Worm (Caenorhabditis elegans): ENCODE results near the gene K07F5.15.

Gene K07F5.15

DNA sequence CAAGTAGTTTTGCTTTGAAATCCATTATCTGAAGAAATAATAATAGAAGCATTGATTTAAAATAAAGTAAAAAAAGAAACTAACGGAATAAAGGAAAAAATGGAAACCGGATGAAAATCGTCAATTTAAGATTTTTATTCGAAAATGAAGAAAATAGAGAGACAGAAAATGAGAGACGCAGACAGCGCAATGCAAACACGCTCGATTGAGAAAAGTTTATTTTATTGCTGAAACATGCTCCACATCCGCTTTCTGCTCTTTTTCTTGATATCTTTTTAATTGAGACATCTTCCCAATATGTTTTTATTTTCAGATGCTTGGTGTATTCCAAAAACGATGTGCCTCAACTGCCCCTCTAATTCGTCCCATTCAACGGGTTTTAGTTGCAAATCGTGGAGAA lies 19.4 kb downstream of the K07F5.15 start, which contains the start of the genes prp-18 and mccc-1 (continued):
- TF ChIP-seq egl-18 (GFP tag; IDR thresholded peaks at IDR 0.05), result no peak
- peak; percentile 23 for TF ChIP-seq him-1 (tag; optimal IDR thresholded peaks at IDR 0.05)
- no peak for TF ChIP-seq tbp1 (GFP tag; optimal IDR thresholded peaks at IDR 0.05)
- peak; percentile 47; the same call in 1 of the 2 replicates for TF ChIP-seq F33H1.4 (GFP tag; IDR thresholded peaks at IDR 0.05)
- no peak for TF ChIP-seq Y53F4B.3 (GFP tag; IDR thresholded peaks at IDR 0.05)
- no peak for TF ChIP-seq ekl-4 (GFP tag; IDR thresholded peaks at IDR 0.05)
- no peak for TF ChIP-seq ceh-91 (GFP tag; IDR thresholded peaks at IDR 0.05)
- no peak for TF ChIP-seq ztf-25 (GFP tag; IDR thresholded peaks at IDR 0.05)
- no peak for TF ChIP-seq ceh-27 (GFP tag; optimal IDR thresholded peaks at IDR 0.05)
- TF ChIP-seq F55B11.4 (tag; optimal IDR thresholded peaks at IDR 0.05; ENCODE audit: borderline replicate concordance, insufficient read depth), result no peak
- no peak for TF ChIP-seq aptf-2 (GFP tag; conservative IDR thresholded peaks at IDR 0.05)
- no peak for TF ChIP-seq nhr-179 (tag; optimal IDR thresholded peaks at IDR 0.05)
- TF ChIP-seq hlh-12 (tag; optimal IDR thresholded peaks at IDR 0.05), result no peak
- TF ChIP-seq nfyb-1 (GFP tag; IDR thresholded peaks at IDR 0.05), result no peak
- no peak for TF ChIP-seq F57A8.1 (GFP tag; optimal IDR thresholded peaks at IDR 0.05)
- no peak for TF ChIP-seq akir-1 (GFP tag; optimal IDR thresholded peaks at IDR 0.05)
- no peak for TF ChIP-seq attf-6 (GFP tag; IDR thresholded peaks at IDR 0.05)
- TF ChIP-seq pbrm-1 (GFP tag; IDR thresholded peaks at IDR 0.05), result no peak
- TF ChIP-seq snpc-4 (GFP tag; optimal IDR thresholded peaks at IDR 0.05), result no peak
- TF ChIP-seq snpc-4 (tag; optimal IDR thresholded peaks at IDR 0.05), result peak in 2 of 4 experiments; percentile 35 to 44
- peak; percentile 77; the same call in 1 of the 2 replicates for TF ChIP-seq hmg-1.2 (GFP tag; IDR thresholded peaks at IDR 0.05)
- no peak for TF ChIP-seq madf-10 (tag; optimal IDR thresholded peaks at IDR 0.05)
- TF ChIP-seq attf-5 (GFP tag; optimal IDR thresholded peaks at IDR 0.05), result peak; percentile 25
- TF ChIP-seq madf-6 (GFP tag; IDR thresholded peaks at IDR 0.05), result peak; percentile 23; the same call in 1 of the 2 replicates
- no peak for TF ChIP-seq T26A5.8 (tag; optimal IDR thresholded peaks at IDR 0.05)
- no peak for TF ChIP-seq rec-8 (tag; optimal IDR thresholded peaks at IDR 0.05)
- no peak for TF ChIP-seq nfya-1 (tag; optimal IDR thresholded peaks at IDR 0.05; ENCODE audit: borderline replicate concordance, insufficient read depth)
- no peak for TF ChIP-seq nhr-120 (GFP tag; IDR thresholded peaks at IDR 0.05)
- TF ChIP-seq tbx-9 (tag; optimal IDR thresholded peaks at IDR 0.05; ENCODE audit: borderline replicate concordance), result no peak
- TF ChIP-seq unc-62 (GFP tag; optimal IDR thresholded peaks at IDR 0.05), result no peak
- TF ChIP-seq madf-8 (GFP tag; conservative IDR thresholded peaks at IDR 0.05), result no peak
- no peak for TF ChIP-seq F39B2.1 (GFP tag; IDR thresholded peaks at IDR 0.05)
- TF ChIP-seq ceh-100 (GFP tag; IDR thresholded peaks at IDR 0.05), result no peak
- no peak for TF ChIP-seq ccch-3 (GFP tag; optimal IDR thresholded peaks at IDR 0.05)
- no peak for TF ChIP-seq Y79H2A.3 (GFP tag; conservative IDR thresholded peaks at IDR 0.05)
- peak; percentile 20 for TF ChIP-seq dpl-1 (GFP tag; optimal IDR thresholded peaks at IDR 0.05)
- TF ChIP-seq F49E8.2 (tag; optimal IDR thresholded peaks at IDR 0.05; ENCODE audit: insufficient read depth), result peak; percentile 12
- peak; percentile 40 for TF ChIP-seq lsl-1 (GFP tag; optimal IDR thresholded peaks at IDR 0.05)
- no peak for TF ChIP-seq tlf-1 (GFP tag; optimal IDR thresholded peaks at IDR 0.05)
- TF ChIP-seq lsy-27 (tag; optimal IDR thresholded peaks at IDR 0.05; ENCODE audit: borderline replicate concordance, insufficient read depth), result no peak
- TF ChIP-seq pha-4 (tag; optimal IDR thresholded peaks at IDR 0.05), result no peak
- TF ChIP-seq egl-44 (GFP tag; IDR thresholded peaks at IDR 0.05), result no peak
